Fruit fly (Drosophila melanogaster) whole organism, embryonic: Measurements from ENCODE around the gene CG7432.

ENCODE experiments used
- Atf6 ChIP-seq: fragments of 200-800 bp; sonication (Bioruptor generic); IDR thresholded peaks from 2 replicates; pipeline ENCODE4 v1.3.6; 2022; ENCODE audit warnings: missing biosample characterization, missing genetic modification characterization
- Bdp1 ChIP-seq: fragments of 200-800 bp; sonication (Bioruptor generic); optimal IDR thresholded peaks from 3 replicates; lab custom pipeline; 2016; ENCODE audit warnings: missing biosample characterization, missing genetic modification characterization
- CG1024 ChIP-seq: fragments of 200-800 bp; sonication (Bioruptor generic); IDR thresholded peaks from 2 replicates; pipeline ENCODE4 v1.3.6; 2022; ENCODE audit warnings: missing biosample characterization, missing genetic modification characterization
- CG10979 ChIP-seq: fragments of 200-800 bp; sonication (Bioruptor generic); optimal IDR thresholded peaks from 2 replicates; lab custom pipeline; 2018; ENCODE audit warnings: missing biosample characterization, mild to moderate bottlenecking, missing genetic modification characterization, moderate library complexity
- CG11456 ChIP-seq: fragments of 200-800 bp; sonication (Bioruptor generic); IDR thresholded peaks from 3 replicates; pipeline ENCODE4 v1.3.6; 2022; ENCODE audit warnings: missing biosample characterization, missing genetic modification characterization
- CG11504 ChIP-seq: fragments of 200-800 bp; sonication (Bioruptor generic); optimal IDR thresholded peaks from 3 replicates; lab custom pipeline; 2019; ENCODE audit warnings: missing biosample characterization, mild to moderate bottlenecking, missing genetic modification characterization, moderate library complexity
- CG12219 ChIP-seq: fragments of 200-800 bp; sonication (Bioruptor generic); optimal IDR thresholded peaks from 3 replicates; lab custom pipeline; 2018; ENCODE audit warnings: missing biosample characterization, mild to moderate bottlenecking, missing genetic modification characterization
- CG16813 ChIP-seq: fragments of 200-800 bp; sonication (Bioruptor generic); IDR thresholded peaks from 3 replicates; pipeline ENCODE4 v1.3.6; 2022; ENCODE audit warnings: missing biosample characterization, missing genetic modification characterization; ENCODE audit not compliant: partially characterized antibody
- CG17186 ChIP-seq: fragments of 200-800 bp; sonication (Bioruptor generic); optimal IDR thresholded peaks from 3 replicates; lab custom pipeline; 2017; ENCODE audit warnings: missing biosample characterization, missing genetic modification reagents, missing genetic modification characterization
- CG17328 ChIP-seq: fragments of 200-800 bp; sonication (Bioruptor generic); IDR thresholded peaks from 2 replicates; pipeline ENCODE4 v1.3.6; 2022; ENCODE audit warnings: missing biosample characterization, missing genetic modification characterization
- CG17359 ChIP-seq: fragments of 200-800 bp; sonication (Bioruptor generic); optimal IDR thresholded peaks from 3 replicates; lab custom pipeline; 2018; ENCODE audit warnings: missing biosample characterization, mild to moderate bottlenecking, missing genetic modification characterization, moderate library complexity
- CG17829 ChIP-seq: fragments of 200-800 bp; optimal IDR thresholded peaks from 2 replicates; lab custom pipeline; 2019; ENCODE audit warnings: missing biosample characterization, mild to moderate bottlenecking, missing genetic modification characterization, moderate library complexity
- CG2889 ChIP-seq: fragments of 200-800 bp; sonication (Bioruptor generic); IDR thresholded peaks from 3 replicates; pipeline ENCODE4 v1.3.6; 2022; ENCODE audit warnings: missing biosample characterization, missing genetic modification characterization
- CG32532 ChIP-seq: fragments of 200-800 bp; sonication (Bioruptor generic); IDR thresholded peaks from 2 replicates; pipeline ENCODE4 v1.3.6; 2022; ENCODE audit warnings: missing biosample characterization, missing genetic modification characterization
- CG7357 ChIP-seq: fragments of 200-800 bp; sonication (Bioruptor generic); IDR thresholded peaks from 3 replicates; pipeline ENCODE4 v1.3.6; 2022; ENCODE audit warnings: missing biosample characterization, missing genetic modification characterization
- CG7556 ChIP-seq: fragments of 200-800 bp; sonication (Bioruptor generic); optimal IDR thresholded peaks from 2 replicates; lab custom pipeline; 2017; ENCODE audit warnings: missing biosample characterization, mild to moderate bottlenecking, missing genetic modification characterization
- CG8765 ChIP-seq: fragments of 200-800 bp; sonication (Bioruptor generic); IDR thresholded peaks from 2 replicates; pipeline ENCODE4 v1.3.6; 2022; ENCODE audit warnings: missing biosample characterization, missing genetic modification characterization
- CG9437 ChIP-seq: fragments of 200-800 bp; sonication (Bioruptor generic); optimal IDR thresholded peaks from 2 replicates; lab custom pipeline; 2018; ENCODE audit warnings: missing biosample characterization, mild to moderate bottlenecking, missing genetic modification characterization
- CG9727 ChIP-seq: fragments of 200-800 bp; sonication (Bioruptor generic); optimal IDR thresholded peaks from 3 replicates; lab custom pipeline; 2017; ENCODE audit warnings: missing biosample characterization, mild to moderate bottlenecking, missing genetic modification characterization
- CTCF ChIP-seq: fragments of 200-800 bp; sonication (Bioruptor generic); optimal IDR thresholded peaks from 2 replicates; lab custom pipeline; 2017; ENCODE audit warnings: missing biosample characterization, mild to moderate bottlenecking, missing genetic modification characterization, moderate library complexity
- Camta ChIP-seq: fragments of 200-800 bp; sonication (Bioruptor generic); optimal IDR thresholded peaks from 2 replicates; lab custom pipeline; 2016; ENCODE audit warnings: missing biosample characterization, missing genetic modification characterization
- Dbx ChIP-seq: fragments of 200-800 bp; sonication (Bioruptor generic); IDR thresholded peaks from 3 replicates; pipeline ENCODE4 v1.3.6; 2022; ENCODE audit warnings: missing biosample characterization, missing genetic modification characterization
- Fer1 ChIP-seq: fragments of 200-800 bp; sonication (Bioruptor generic); optimal IDR thresholded peaks from 2 replicates; lab custom pipeline; 2017; ENCODE audit warnings: missing biosample characterization, mild to moderate bottlenecking, missing genetic modification characterization
- HmgD ChIP-seq: fragments of 200-800 bp; sonication (Bioruptor generic); optimal IDR thresholded peaks from 3 replicates; lab custom pipeline; 2016; ENCODE audit warnings: missing biosample characterization, missing genetic modification characterization
- Hr39 ChIP-seq: fragments of >200 bp; optimal IDR thresholded peaks from 2 replicates; lab custom pipeline; 2017
- Hr51 ChIP-seq, 2 experiments: fragments of 200-800 bp; sonication (Bioruptor generic); optimal IDR thresholded peaks; 2 replicates in 1 of 2; 3 replicates in 1 of 2; lab custom pipeline; 2016 to 2018; ENCODE audit warnings: missing biosample characterization in 2 of 2, missing genetic modification characterization in 2 of 2, mild to moderate bottlenecking in 1 of 2, moderate library complexity in 1 of 2
- Lhr ChIP-seq: fragments of 200-800 bp; sonication (Bioruptor generic); optimal IDR thresholded peaks from 3 replicates; lab custom pipeline; 2017; ENCODE audit warnings: mild to moderate bottlenecking, missing biosample characterization, missing genetic modification reagents, missing genetic modification characterization
- NC2α ChIP-seq: fragments of 200-800 bp; sonication (Bioruptor generic); optimal IDR thresholded peaks from 2 replicates; lab custom pipeline; 2016; ENCODE audit warnings: missing biosample characterization, missing genetic modification characterization
- Oli ChIP-seq: fragments of 200-800 bp; sonication (Bioruptor generic); optimal IDR thresholded peaks from 2 replicates; lab custom pipeline; 2018; ENCODE audit warnings: missing biosample characterization, mild to moderate bottlenecking, missing genetic modification characterization, moderate library complexity
- Pdp1 ChIP-seq, 2 experiments: fragments of 200-800 bp; sonication (Bioruptor generic); optimal IDR thresholded peaks; 3 replicates each; lab custom pipeline; 2016; ENCODE audit warnings: missing biosample characterization in 2 of 2, missing genetic modification characterization in 2 of 2, mild to moderate bottlenecking in 1 of 2, moderate library complexity in 1 of 2
- Ravus ChIP-seq: fragments of 200-800 bp; sonication (Bioruptor generic); IDR thresholded peaks from 2 replicates; pipeline ENCODE4 v1.3.6; 2022; ENCODE audit warnings: missing biosample characterization, missing genetic modification characterization
- Scr ChIP-seq: fragments of 200-800 bp; sonication (Bioruptor generic); IDR thresholded peaks from 2 replicates; pipeline ENCODE4 v1.3.6; 2022; ENCODE audit warnings: missing biosample characterization, missing genetic modification characterization; ENCODE audit not compliant: partially characterized antibody
- Ssrp ChIP-seq: fragments of 200-800 bp; sonication (Bioruptor generic); optimal IDR thresholded peaks from 2 replicates; lab custom pipeline; 2018; ENCODE audit warnings: missing biosample characterization, mild to moderate bottlenecking, missing genetic modification characterization, moderate library complexity
- Stat92E ChIP-seq, 3 experiments: fragments of >200 bp in 2 of 3; fragments of 200-800 bp in 1 of 3; sonication (Bioruptor generic) in 1 of 3; optimal IDR thresholded peaks; 2 replicates each; lab custom pipeline; 2017 to 2019; ENCODE audit warnings: missing biosample characterization in 3 of 3, missing genetic modification characterization in 3 of 3, mild to moderate bottlenecking in 1 of 3, moderate library complexity in 1 of 3
- Xrp1 ChIP-seq: fragments of 200-800 bp; sonication (Bioruptor generic); IDR thresholded peaks from 2 replicates; pipeline ENCODE4 v1.3.6; 2022; ENCODE audit warnings: missing biosample characterization, missing genetic modification characterization
- ap ChIP-seq: fragments of 200-800 bp; sonication (Bioruptor generic); IDR thresholded peaks from 2 replicates; pipeline ENCODE4 v1.3.6; 2022; ENCODE audit warnings: missing biosample characterization, missing genetic modification characterization
- az2 ChIP-seq: fragments of 200-800 bp; sonication (Bioruptor generic); optimal IDR thresholded peaks from 3 replicates; lab custom pipeline; 2016; ENCODE audit warnings: missing biosample characterization, missing genetic modification characterization
- dati ChIP-seq: fragments of 200-800 bp; sonication (Bioruptor generic); IDR thresholded peaks from 2 replicates; pipeline ENCODE4 v1.3.6; 2022; ENCODE audit warnings: missing biosample characterization, missing genetic modification characterization
- dimm ChIP-seq: fragments of 200-800 bp; sonication (Bioruptor generic); IDR thresholded peaks from 2 replicates; pipeline ENCODE4 v1.3.6; 2022; ENCODE audit warnings: missing biosample characterization, missing genetic modification characterization
- en ChIP-seq: fragments of 200-800 bp; sonication (Bioruptor generic); optimal IDR thresholded peaks from 2 replicates; lab custom pipeline; 2016; ENCODE audit warnings: missing biosample characterization, missing genetic modification characterization
- gem ChIP-seq: fragments of 200-800 bp; sonication (Bioruptor generic); optimal IDR thresholded peaks from 2 replicates; lab custom pipeline; 2019; ENCODE audit warnings: missing biosample characterization, mild to moderate bottlenecking, missing genetic modification characterization, moderate library complexity
- hth ChIP-seq: fragments of >200 bp; optimal IDR thresholded peaks from 2 replicates; lab custom pipeline; 2017; ENCODE audit warnings: inconsistent platforms
- insv ChIP-seq, 2 experiments: fragments of 200-800 bp; sonication (Bioruptor generic); optimal IDR thresholded peaks; 3 replicates each; lab custom pipeline; 2016 to 2018; ENCODE audit warnings: missing biosample characterization in 2 of 2, missing genetic modification characterization in 2 of 2
- jumu ChIP-seq: fragments of 200-800 bp; sonication (Bioruptor generic); optimal IDR thresholded peaks from 3 replicates; lab custom pipeline; 2016; ENCODE audit warnings: missing biosample characterization, missing genetic modification characterization
- kah ChIP-seq: fragments of 200-800 bp; sonication (Bioruptor generic); optimal IDR thresholded peaks from 2 replicates; lab custom pipeline; 2018; ENCODE audit warnings: missing biosample characterization, mild to moderate bottlenecking, missing genetic modification characterization
- klu ChIP-seq: fragments of 200-800 bp; sonication (Bioruptor generic); IDR thresholded peaks from 2 replicates; pipeline ENCODE4 v1.3.6; 2022; ENCODE audit warnings: missing biosample characterization, missing genetic modification characterization
- maf-S ChIP-seq: fragments of 200-800 bp; sonication (Bioruptor generic); optimal IDR thresholded peaks from 2 replicates; lab custom pipeline; 2016; ENCODE audit warnings: missing biosample characterization, missing genetic modification characterization
- mld ChIP-seq: fragments of 200-800 bp; sonication (Bioruptor generic); IDR thresholded peaks from 3 replicates; pipeline ENCODE4 v1.3.6; 2022; ENCODE audit warnings: missing biosample characterization, missing genetic modification characterization; ENCODE audit not compliant: partially characterized antibody
- salm ChIP-seq: fragments of 200-800 bp; sonication (Bioruptor generic); optimal IDR thresholded peaks from 2 replicates; lab custom pipeline; 2018; ENCODE audit warnings: missing biosample characterization, mild to moderate bottlenecking, missing genetic modification characterization
- schlank ChIP-seq: fragments of 200-800 bp; sonication (Bioruptor generic); optimal IDR thresholded peaks from 2 replicates; lab custom pipeline; 2018; ENCODE audit warnings: missing biosample characterization, mild to moderate bottlenecking, missing genetic modification characterization
- slou ChIP-seq: fragments of 200-800 bp; sonication (Bioruptor generic); optimal IDR thresholded peaks from 3 replicates; lab custom pipeline; 2016; ENCODE audit warnings: missing biosample characterization, missing genetic modification characterization
- ttk ChIP-seq: fragments of 200-800 bp; sonication (Bioruptor generic); IDR thresholded peaks from 2 replicates; pipeline ENCODE4 v2.1.2; 2022; ENCODE audit warnings: missing biosample characterization, missing genetic modification characterization
- zfh2 ChIP-seq: fragments of 200-800 bp; sonication (Bioruptor generic); optimal IDR thresholded peaks from 2 replicates; lab custom pipeline; 2016; ENCODE audit warnings: missing biosample characterization, missing genetic modification characterization

The CG7432 gene

DNA sequence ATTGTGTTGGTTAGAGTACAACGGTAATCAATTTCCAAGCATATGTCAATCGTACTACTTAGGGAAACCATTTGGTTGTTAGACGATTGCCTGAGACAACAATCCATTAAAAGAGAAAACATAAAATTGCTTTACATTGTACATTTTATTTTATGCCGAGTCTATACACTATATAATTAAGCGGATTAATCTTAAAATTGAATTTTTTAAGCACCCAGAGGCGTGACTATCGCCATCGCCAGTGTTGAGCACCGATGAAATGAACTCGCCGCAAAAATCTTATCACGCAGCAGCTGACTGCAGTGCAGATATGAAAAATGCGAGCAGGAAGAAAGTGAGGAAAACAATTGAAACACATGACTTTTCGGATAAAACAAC is 21.9 kb upstream of the CG7432 start (continued):
- no peak for TF ChIP-seq Atf6
- peak; percentile 69 for TF ChIP-seq CG16813 (GFP tag; lab: Robert Waterston, UW)
- TF ChIP-seq CG7556 (GFP tag; lab: Kevin White, UChicago), result no peak
- no peak for TF ChIP-seq CG11456 (GFP tag; lab: Robert Waterston, UW)
- TF ChIP-seq ttk (GFP tag; lab: Robert Waterston, UW), result no peak
- no peak for TF ChIP-seq CG9727
- TF ChIP-seq Ssrp (tag; lab: Kevin White, UChicago), result no peak
- no peak for TF ChIP-seq hth (lab: Kevin White, UChicago)
- no peak for TF ChIP-seq Hr39 (lab: Kevin White, UChicago)
- TF ChIP-seq Oli (tag; lab: Kevin White, UChicago), result no peak
- no peak for TF ChIP-seq az2
- no peak for TF ChIP-seq HmgD (GFP tag; lab: Kevin White, UChicago)
- peak in 1 of 2 experiments; percentile 7 for TF ChIP-seq Pdp1 (GFP tag; optimal IDR thresholded peaks at IDR 0.05; lab: Kevin White, UChicago)
- TF ChIP-seq zfh2 (GFP tag; lab: Kevin White, UChicago), result no peak
- no peak for TF ChIP-seq gem (tag; lab: Kevin White, UChicago)
- no peak for TF ChIP-seq ap (GFP tag; lab: Robert Waterston, UW)
- TF ChIP-seq klu (GFP tag; lab: Robert Waterston, UW), result no peak
- no peak for TF ChIP-seq Ravus
- no peak for TF ChIP-seq CTCF
- no peak for TF ChIP-seq CG17359 (tag; lab: Kevin White, UChicago)
- no peak for TF ChIP-seq CG11504 (tag; lab: Kevin White, UChicago)
- no peak for TF ChIP-seq en (GFP tag; lab: Kevin White, UChicago)
- TF ChIP-seq jumu (GFP tag; lab: Kevin White, UChicago), result no peak
- TF ChIP-seq CG1024 (GFP tag; lab: Robert Waterston, UW), result no peak
- 0 out of 2 replicates have a peak, but pooled peaks have one; percentile 11 for TF ChIP-seq Xrp1
- TF ChIP-seq CG8765 (GFP tag; lab: Robert Waterston, UW), result no peak
- no peak for TF ChIP-seq dimm (GFP tag; lab: Robert Waterston, UW)
- no peak for TF ChIP-seq CG17186 (GFP tag; lab: Kevin White, UChicago)
- TF ChIP-seq dati (GFP tag; lab: Robert Waterston, UW), result no peak
- TF ChIP-seq Hr51 (GFP tag; optimal IDR thresholded peaks at IDR 0.05; lab: Kevin White, UChicago), result no peak
- no peak for TF ChIP-seq CG32532
- TF ChIP-seq CG10979, result no peak
- peak; percentile 11 for TF ChIP-seq Camta (GFP tag; lab: Kevin White, UChicago)
- TF ChIP-seq CG17829 (tag; lab: Kevin White, UChicago), result no peak
- no peak for TF ChIP-seq salm (tag; lab: Kevin White, UChicago)
- TF ChIP-seq kah, result no peak
- TF ChIP-seq Dbx, result peak; percentile 37; the same call in 1 of the 3 replicates
- TF ChIP-seq CG7357 (GFP tag; lab: Robert Waterston, UW), result no peak
- no peak for TF ChIP-seq Bdp1 (GFP tag; lab: Kevin White, UChicago)
- TF ChIP-seq CG17328 (GFP tag; lab: Robert Waterston, UW), result no peak
- peak; percentile 77 for TF ChIP-seq Scr (GFP tag; lab: Robert Waterston, UW)
- TF ChIP-seq schlank, result no peak
- TF ChIP-seq CG2889 (GFP tag; lab: Robert Waterston, UW), result no peak
- TF ChIP-seq Fer1 (GFP tag; lab: Kevin White, UChicago), result no peak
- peak; percentile 1 for TF ChIP-seq Lhr
- no peak for TF ChIP-seq insv (GFP tag; optimal IDR thresholded peaks at IDR 0.05; lab: Kevin White, UChicago)
- no peak for TF ChIP-seq NC2α (GFP tag; lab: Kevin White, UChicago)
- no peak for TF ChIP-seq maf-S
- TF ChIP-seq CG12219 (GFP tag; lab: Kevin White, UChicago), result no peak
- peak; percentile 67; the same call in 2 of the 3 replicates for TF ChIP-seq mld
- no peak for TF ChIP-seq Stat92E (GFP tag; optimal IDR thresholded peaks at IDR 0.05; lab: Kevin White, UChicago)
- no peak for TF ChIP-seq slou (GFP tag; lab: Kevin White, UChicago)
- peak; percentile 25 for TF ChIP-seq CG9437 (GFP tag; lab: Kevin White, UChicago)
